Fruit fly (Drosophila melanogaster) whole organism, pupa: Measurements from ENCODE around the gene CG32727.

ENCODE experiments used
- CG10348 ChIP-seq: fragments of 200-800 bp; sonication (Bioruptor generic); IDR thresholded peaks from 2 replicates; pipeline ENCODE4 v1.3.6; 2022; ENCODE audit warnings: missing biosample characterization, missing genetic modification characterization
- CG12605 ChIP-seq: fragments of 200-800 bp; sonication (Bioruptor generic); IDR thresholded peaks from 2 replicates; pipeline ENCODE4 v1.3.6; 2022; ENCODE audit warnings: missing biosample characterization, missing genetic modification characterization
- CG13204 ChIP-seq: fragments of 200-800 bp; sonication (Bioruptor generic); optimal IDR thresholded peaks from 2 replicates; lab custom pipeline; 2018; ENCODE audit warnings: missing biosample characterization, mild to moderate bottlenecking, missing genetic modification characterization, moderate library complexity
- CG14655 ChIP-seq: fragments of 200-800 bp; sonication (Bioruptor generic); optimal IDR thresholded peaks from 3 replicates; lab custom pipeline; 2017; ENCODE audit warnings: mild to moderate bottlenecking, missing biosample characterization, missing genetic modification reagents, missing genetic modification characterization
- CG15710 ChIP-seq: fragments of 200-800 bp; sonication (Bioruptor generic); optimal IDR thresholded peaks from 2 replicates; lab custom pipeline; 2018; ENCODE audit warnings: missing biosample characterization, mild to moderate bottlenecking, missing genetic modification characterization, moderate library complexity
- CG17806 ChIP-seq: fragments of 200-800 bp; sonication (Bioruptor generic); optimal IDR thresholded peaks from 2 replicates; lab custom pipeline; 2018; ENCODE audit warnings: missing biosample characterization, mild to moderate bottlenecking, missing genetic modification characterization, moderate library complexity
- CG32121 ChIP-seq: fragments of 200-800 bp; sonication (Bioruptor generic); IDR thresholded peaks from 2 replicates; pipeline ENCODE4 v1.3.6; 2022; ENCODE audit warnings: missing biosample characterization, missing genetic modification characterization
- CG34367 ChIP-seq: fragments of 200-800 bp; sonication (Bioruptor generic); optimal IDR thresholded peaks from 2 replicates; lab custom pipeline; 2018; ENCODE audit warnings: missing biosample characterization, mild to moderate bottlenecking, missing genetic modification characterization
- CG4496 ChIP-seq: fragments of 200-800 bp; sonication (Bioruptor generic); IDR thresholded peaks from 3 replicates; pipeline ENCODE4 v1.3.6; 2022; ENCODE audit warnings: missing biosample characterization, missing genetic modification characterization
- CG8159 ChIP-seq: fragments of 200-800 bp; sonication (Bioruptor generic); optimal IDR thresholded peaks from 3 replicates; lab custom pipeline; 2018; ENCODE audit warnings: missing biosample characterization, mild to moderate bottlenecking, missing genetic modification characterization, moderate library complexity
- CG8301 ChIP-seq: fragments of 200-800 bp; sonication (Bioruptor generic); optimal IDR thresholded peaks from 2 replicates; lab custom pipeline; 2018; ENCODE audit warnings: missing biosample characterization, mild to moderate bottlenecking, missing genetic modification characterization
- CG9948 ChIP-seq: fragments of 200-800 bp; sonication (Bioruptor generic); optimal IDR thresholded peaks from 2 replicates; lab custom pipeline; 2018; ENCODE audit warnings: missing biosample characterization, mild to moderate bottlenecking, missing genetic modification characterization, moderate library complexity
- D1 ChIP-seq: fragments of 200-800 bp; sonication (Bioruptor generic); optimal IDR thresholded peaks from 2 replicates; lab custom pipeline; 2018; ENCODE audit warnings: missing biosample characterization, mild to moderate bottlenecking, missing genetic modification characterization, moderate library complexity
- EcR ChIP-seq: fragments of 200-800 bp; sonication (Bioruptor generic); optimal IDR thresholded peaks from 3 replicates; lab custom pipeline; 2019; ENCODE audit warnings: missing biosample characterization, missing genetic modification characterization, mild to moderate bottlenecking, moderate library complexity, missing genetic modification reagents
- Ets98B ChIP-seq: fragments of 200-800 bp; sonication (Bioruptor generic); IDR thresholded peaks from 2 replicates; pipeline ENCODE4 v1.3.6; 2022; ENCODE audit warnings: missing biosample characterization, missing genetic modification characterization
- Pif1A ChIP-seq: fragments of 200-800 bp; sonication (Bioruptor generic); optimal IDR thresholded peaks from 3 replicates; lab custom pipeline; 2016; ENCODE audit warnings: missing biosample characterization, missing genetic modification characterization
- Pif1B ChIP-seq: fragments of 200-800 bp; sonication (Bioruptor generic); optimal IDR thresholded peaks from 3 replicates; lab custom pipeline; 2016; ENCODE audit warnings: missing biosample characterization, missing genetic modification characterization
- Snoo ChIP-seq: fragments of 200-800 bp; sonication (Bioruptor generic); optimal IDR thresholded peaks from 3 replicates; lab custom pipeline; 2017; ENCODE audit warnings: missing biosample characterization, mild to moderate bottlenecking, missing genetic modification characterization, inconsistent platforms
- fd96Ca ChIP-seq: fragments of 200-800 bp; sonication (Bioruptor generic); IDR thresholded peaks from 3 replicates; pipeline ENCODE4 v1.3.6; 2022; ENCODE audit warnings: missing biosample characterization, missing genetic modification characterization
- gl ChIP-seq: fragments of 200-800 bp; sonication (Bioruptor generic); optimal IDR thresholded peaks from 2 replicates; lab custom pipeline; 2018; ENCODE audit warnings: missing biosample characterization, mild to moderate bottlenecking, missing genetic modification characterization
- rn ChIP-seq: fragments of 200-800 bp; sonication (Bioruptor generic); IDR thresholded peaks from 2 replicates; pipeline ENCODE4 v1.3.6; 2022; ENCODE audit warnings: missing biosample characterization, missing genetic modification characterization

The CG32727 gene

dm6 chrX:7382890-7383289, 24.1 kb upstream of the CG32727 start, which contains the start of gene CG42781:
Gene CG42781, minus strand, starts transcription at chrX:7382990.
- TF ChIP-seq CG10348 (no peak), CG13204 (GFP tag; lab: Kevin White, UChicago) (no peak), CG34367 (tag; lab: Kevin White, UChicago) (no peak), Snoo (tag; lab: Kevin White, UChicago) (no peak), gl (tag; lab: Kevin White, UChicago) (no peak), CG12605 (GFP tag; lab: Robert Waterston, UW) (no peak)
- TF ChIP-seq, all 21 proteins: peak for 0

- TF ChIP-seq CG8159 (tag; lab: Kevin White, UChicago): no peak
- TF ChIP-seq D1 (tag; lab: Kevin White, UChicago): no peak
These were observed 3.9 kb upstream of the CG32727 start, which contains the start of gene CG15035 for dm6 chrX:7403074-7403473. Gene CG15035, minus strand, starts transcription at chrX:7403174.

- TF ChIP-seq rn (GFP tag; lab: Robert Waterston, UW) (no peak), D1 (tag; lab: Kevin White, UChicago) (no peak), Ets98B (GFP tag; lab: Robert Waterston, UW) (no peak), CG8301 (tag; lab: Kevin White, UChicago) (no peak), Snoo (tag; lab: Kevin White, UChicago) (no peak), CG32121 (no peak), CG34367 (tag; lab: Kevin White, UChicago) (no peak), CG13204 (GFP tag; lab: Kevin White, UChicago) (no peak), Pif1A (GFP tag; lab: Kevin White, UChicago) (no peak), EcR (no peak), CG15710 (no peak), CG9948 (tag; lab: Kevin White, UChicago) (no peak), Pif1B (GFP tag; lab: Kevin White, UChicago) (no peak), CG10348 (no peak), CG12605 (GFP tag; lab: Robert Waterston, UW) (no peak), CG14655 (GFP tag; lab: Kevin White, UChicago) (no peak), CG4496 (GFP tag; lab: Robert Waterston, UW) (no peak), fd96Ca (GFP tag; lab: Robert Waterston, UW) (no peak), CG17806 (no peak), gl (tag; lab: Kevin White, UChicago) (no peak)
These were observed 1.3 kb upstream of the CG32727 start, which contains the start of gene CG1677 for dm6 chrX:7405697-7406096. Gene CG1677, minus strand, starts transcription at chrX:7405797.

- TF ChIP-seq CG12605 (GFP tag; lab: Robert Waterston, UW) (no peak), CG34367 (tag; lab: Kevin White, UChicago) (no peak), CG14655 (GFP tag; lab: Kevin White, UChicago) (no peak), CG17806 (no peak), CG15710 (no peak), Pif1B (GFP tag; lab: Kevin White, UChicago) (no peak), CG32121 (no peak), Snoo (tag; lab: Kevin White, UChicago) (no peak), D1 (tag; lab: Kevin White, UChicago) (no peak), gl (tag; lab: Kevin White, UChicago) (no peak), CG13204 (GFP tag; lab: Kevin White, UChicago) (no peak), Ets98B (GFP tag; lab: Robert Waterston, UW) (no peak), rn (GFP tag; lab: Robert Waterston, UW) (no peak), CG8159 (tag; lab: Kevin White, UChicago) (no peak), CG9948 (tag; lab: Kevin White, UChicago) (no peak), CG4496 (GFP tag; lab: Robert Waterston, UW) (no peak), Pif1A (GFP tag; lab: Kevin White, UChicago) (no peak), EcR (no peak)
These were observed 4.8 kb downstream of the CG32727 start, which contains the start of gene CG42246 for dm6 chrX:7411806-7412205. Gene CG42246, minus strand, starts transcription at chrX:7411906.

- TF ChIP-seq D1 (tag; lab: Kevin White, UChicago) (no peak), CG17806 (no peak), Pif1A (GFP tag; lab: Kevin White, UChicago) (no peak), CG34367 (tag; lab: Kevin White, UChicago) (no peak), Snoo (tag; lab: Kevin White, UChicago) (no peak), EcR (no peak), CG8301 (tag; lab: Kevin White, UChicago) (no peak), Ets98B (GFP tag; lab: Robert Waterston, UW) (no peak), CG10348 (no peak), CG12605 (GFP tag; lab: Robert Waterston, UW) (no peak), fd96Ca (GFP tag; lab: Robert Waterston, UW) (no peak), Pif1B (GFP tag; lab: Kevin White, UChicago) (no peak), CG13204 (GFP tag; lab: Kevin White, UChicago) (no peak), CG4496 (GFP tag; lab: Robert Waterston, UW) (no peak), CG14655 (GFP tag; lab: Kevin White, UChicago) (no peak)
These were observed 5.4 kb downstream of the CG32727 start, which contains the start of gene CG42704 for dm6 chrX:7412368-7412767. Gene CG42704, plus strand, starts transcription at chrX:7412668.

- TF ChIP-seq CG15710: no peak
- no peak for TF ChIP-seq CG9948 (tag; lab: Kevin White, UChicago)
- TF ChIP-seq EcR: no peak
- TF ChIP-seq CG4496 (GFP tag; lab: Robert Waterston, UW): no peak
- TF ChIP-seq CG13204 (GFP tag; lab: Kevin White, UChicago): no peak
- TF ChIP-seq CG32121: no peak
- no peak for TF ChIP-seq Pif1A (GFP tag; lab: Kevin White, UChicago)
- TF ChIP-seq, all 21 proteins: peak for 0
These were observed 6.6 kb downstream of the CG32727 start, which contains the start of gene CG42705 for dm6 chrX:7413569-7413968. Gene CG42705, plus strand, starts transcription at chrX:7413869.
